Fruit fly (Drosophila melanogaster) whole organism, adult: ENCODE data around the gene CG32204.

Experiments used
- CG7101 ChIP-seq: fragments of 200-800 bp; sonication (Bioruptor generic); optimal IDR thresholded peaks from 2 replicates; lab custom pipeline; 2018; ENCODE audit warnings: missing biosample characterization, mild to moderate bottlenecking, missing genetic modification characterization, moderate library complexity
- Clk ChIP-seq: fragments of 200-800 bp; sonication (Bioruptor generic); optimal IDR thresholded peaks from 2 replicates; lab custom pipeline; 2017; ENCODE audit warnings: missing biosample characterization, missing genetic modification characterization
- cnc ChIP-seq, 2 experiments: fragments of >200 bp; optimal IDR thresholded peaks; 2 replicates each; lab custom pipeline; 2017
- pad ChIP-seq: fragments of 200-800 bp; sonication (Bioruptor generic); optimal IDR thresholded peaks from 3 replicates; lab custom pipeline; 2017; ENCODE audit warnings: missing biosample characterization, missing genetic modification characterization, mild to moderate bottlenecking, moderate library complexity, missing genetic modification reagents

DNA sequence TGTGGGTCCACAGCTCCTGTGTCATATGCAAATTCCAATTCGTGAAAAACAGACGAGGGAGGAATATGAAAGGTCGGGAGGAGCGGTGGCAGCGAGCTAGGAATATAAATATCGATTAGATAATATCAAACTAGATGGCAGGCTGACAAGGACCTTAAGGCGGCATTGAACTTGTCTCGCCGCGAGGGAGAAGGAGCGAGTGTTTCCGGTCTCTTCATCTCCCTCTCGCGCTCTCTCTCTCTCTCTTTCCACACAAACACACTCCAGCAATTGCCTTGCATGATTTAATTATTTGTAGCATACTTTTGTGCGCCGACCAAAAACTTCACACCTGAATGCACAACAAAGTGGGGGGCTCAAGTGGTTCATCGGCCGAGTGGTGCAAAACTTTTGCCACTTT lies 1.1 kb upstream of the CG32204 start:
- TF ChIP-seq CG7101 (tag; lab: Kevin White, UChicago) (no peak), pad (GFP tag; lab: Kevin White, UChicago) (no peak), Clk (GFP tag; lab: Kevin White, UChicago) (no peak), cnc (optimal IDR thresholded peaks at IDR 0.05; lab: Kevin White, UChicago) (no peak)
